Worm (Caenorhabditis elegans): ENCODE measurements around the gene Y51A2A.16.

DNA sequence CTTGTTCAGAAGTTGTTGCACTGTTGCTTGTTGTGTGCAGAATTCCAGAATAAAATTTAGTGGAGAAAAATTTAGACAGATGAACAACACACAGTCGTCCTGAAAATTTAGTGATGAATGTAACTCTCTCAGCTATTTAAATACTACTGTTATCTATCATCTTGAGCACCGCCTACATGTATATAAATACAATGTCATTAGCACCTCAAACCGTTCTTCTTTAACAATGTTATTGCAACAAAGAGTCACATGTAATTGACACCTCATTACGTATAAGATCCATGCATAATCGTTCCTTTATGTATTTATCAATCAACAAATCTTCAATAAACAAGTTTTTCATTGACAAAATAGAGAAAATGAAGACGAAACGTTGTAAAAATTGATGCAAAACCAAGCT lies at the start of gene Y51A2A.16:
- TF ChIP-seq lsy-2 (tag; optimal IDR thresholded peaks at IDR 0.05) (no peak), ceh-32 (tag; optimal IDR thresholded peaks at IDR 0.05; ENCODE audit: poor library complexity) (no peak), nhr-77 (tag; optimal IDR thresholded peaks at IDR 0.05) (no peak), dve-1 (tag; optimal IDR thresholded peaks at IDR 0.05; ENCODE audit: insufficient read depth) (no peak), R02D3.7 (tag; optimal IDR thresholded peaks at IDR 0.05) (no peak), dmd-8 (GFP tag; IDR thresholded peaks at IDR 0.05) (no peak), lir-3 (tag; optimal IDR thresholded peaks at IDR 0.05) (no peak), ZK546.5 (tag; optimal IDR thresholded peaks at IDR 0.05) (no peak), unc-39 (tag; optimal IDR thresholded peaks at IDR 0.05) (no peak)
